Worm (Caenorhabditis elegans) whole organism, early embryonic: ENCODE data around the gene bub-3.

Source experiments
- ama-1 ChIP-seq: fragments of 150-350 bp; optimal IDR thresholded peaks from 2 replicates; lab custom pipeline; 2014
- flt-1 ChIP-seq: fragments of 200-800 bp; sonication (Bioruptor generic); IDR thresholded peaks from 2 replicates; pipeline ENCODE4 v1.3.6; 2022; ENCODE audit warnings: missing genetic modification characterization, missing compliant biosample characterization
- hnd-1 ChIP-seq: sonication (generic microtip); optimal IDR thresholded peaks from 2 replicates; lab custom pipeline; 2016; ENCODE audit warnings: missing genetic modification characterization, missing compliant biosample characterization
- pes-1 ChIP-seq: fragments of 200-800 bp; sonication (Bioruptor generic); IDR thresholded peaks from 2 replicates; pipeline ENCODE4 v1.3.6; 2022; ENCODE audit warnings: missing genetic modification reagents, missing genetic modification characterization, missing compliant biosample characterization
- scrt-1 ChIP-seq: fragments of 200-800 bp; sonication (Bioruptor generic); IDR thresholded peaks from 2 replicates; pipeline ENCODE4 v1.3.6; 2022; ENCODE audit warnings: missing genetic modification characterization, missing compliant biosample characterization
- sea-1 ChIP-seq: fragments of 200-800 bp; sonication (Bioruptor generic); conservative IDR thresholded peaks from 2 replicates; pipeline ENCODE4 v1.3.6; 2022; ENCODE audit warnings: missing genetic modification characterization, missing compliant biosample characterization
- tbx-11 ChIP-seq: fragments of 200-800 bp; sonication (Bioruptor generic); IDR thresholded peaks from 2 replicates; pipeline ENCODE4 v1.3.6; 2022; ENCODE audit warnings: missing genetic modification characterization, missing compliant biosample characterization
- tbx-37 ChIP-seq: fragments of 200-800 bp; sonication (Bioruptor generic); conservative IDR thresholded peaks from 2 replicates; pipeline ENCODE4 v1.3.6; 2022; ENCODE audit warnings: missing genetic modification reagents, missing genetic modification characterization, missing compliant biosample characterization

DNA sequence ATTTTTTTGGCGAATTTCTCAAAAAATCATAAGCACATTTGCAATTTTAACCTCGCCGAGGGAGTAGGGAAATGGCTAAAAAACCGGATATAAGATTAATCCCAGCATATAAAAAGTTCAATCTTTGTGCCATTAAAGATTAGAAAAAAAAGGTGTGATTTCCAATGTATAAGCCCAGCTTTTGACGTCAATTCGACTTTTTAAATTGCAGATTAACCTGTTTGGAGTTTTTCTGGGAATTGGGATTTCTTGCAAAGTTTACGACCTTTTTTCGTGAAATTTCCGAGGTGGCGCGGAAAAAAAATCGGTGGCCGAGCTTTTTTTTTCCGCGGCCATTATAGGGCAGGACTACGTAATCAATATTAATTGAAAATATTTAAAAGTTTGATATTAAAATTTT, 28.2 kb upstream of the bub-3 start:
- TF ChIP-seq ama-1 (lab: Kevin White, UChicago): no peak
- TF ChIP-seq tbx-37: no peak
- TF ChIP-seq pes-1 (GFP tag; lab: Robert Waterston, UW): no peak
- TF ChIP-seq flt-1 (GFP tag; lab: Robert Waterston, UW): no peak
- TF ChIP-seq scrt-1 (GFP tag; lab: Robert Waterston, UW): no peak
- no peak for TF ChIP-seq tbx-11 (GFP tag; lab: Robert Waterston, UW)
- no peak for TF ChIP-seq hnd-1
- no peak for TF ChIP-seq sea-1 (GFP tag; lab: Robert Waterston, UW)
